Worm (Caenorhabditis elegans) whole organism, late embryonic: Measurements from ENCODE around the gene F13H10.3.

Source experiments
- F13H6.1 ChIP-seq: sonication (generic microtip); optimal IDR thresholded peaks from 2 replicates; lab custom pipeline; 2016; ENCODE audit warnings: missing genetic modification characterization, missing compliant biosample characterization
- ama-1 ChIP-seq: fragments of 150-350 bp; optimal IDR thresholded peaks from 2 replicates; lab custom pipeline; 2014
- elt-4 ChIP-seq: sonication (generic microtip); optimal IDR thresholded peaks from 2 replicates; lab custom pipeline; 2016; ENCODE audit warnings: missing genetic modification characterization, missing compliant biosample characterization
- mec-3 ChIP-seq: sonication (generic microtip); optimal IDR thresholded peaks from 2 replicates; lab custom pipeline; 2016; ENCODE audit warnings: borderline replicate concordance, missing genetic modification characterization, missing compliant biosample characterization
- nfya-1 ChIP-seq: sonication (generic microtip); optimal IDR thresholded peaks from 2 replicates; lab custom pipeline; 2017; ENCODE audit warnings: missing genetic modification characterization, mild to moderate bottlenecking, missing compliant biosample characterization, antibody characterized with exemption, moderate library complexity
- nhr-11 ChIP-seq: fragments of 150-350 bp; optimal IDR thresholded peaks from 2 replicates; lab custom pipeline; 2014; ENCODE audit warnings: missing biosample characterization, missing genetic modification characterization
- pqm-1 ChIP-seq: sonication (generic microtip); optimal IDR thresholded peaks from 2 replicates; lab custom pipeline; 2016; ENCODE audit warnings: missing genetic modification characterization, missing compliant biosample characterization
- pros-1 ChIP-seq: fragments of 150-350 bp; optimal IDR thresholded peaks from 2 replicates; lab custom pipeline; 2014; ENCODE audit warnings: missing biosample characterization, missing genetic modification reagents, missing genetic modification characterization
- tbx-2 ChIP-seq: sonication (generic microtip); optimal IDR thresholded peaks from 2 replicates; lab custom pipeline; 2016; ENCODE audit warnings: missing genetic modification characterization, missing compliant biosample characterization

DNA sequence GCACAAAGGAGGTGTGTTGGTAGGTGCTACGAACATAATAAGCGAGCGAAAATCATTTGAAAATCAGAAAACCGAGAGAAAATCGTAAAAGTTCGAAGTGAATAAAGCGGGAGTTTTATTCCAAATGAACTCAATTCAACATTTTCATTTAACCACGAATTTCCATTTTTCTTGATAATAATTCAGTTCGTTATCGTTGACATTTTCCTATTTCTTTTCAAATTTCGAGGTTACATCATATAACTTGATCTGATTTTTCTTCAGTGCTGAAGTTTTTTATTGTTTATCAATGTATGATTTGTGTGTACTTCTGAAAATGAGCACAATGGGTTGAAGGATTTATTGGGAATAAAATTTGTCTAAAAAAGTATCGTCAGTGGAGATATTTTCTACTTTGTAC, 15.9 kb upstream of the F13H10.3 start:
- TF ChIP-seq nhr-11 (tag; lab: Kevin White, UChicago) (no peak), pqm-1 (tag; lab: Kevin White, UChicago) (no peak), pros-1 (tag; lab: Kevin White, UChicago) (no peak), nfya-1 (no peak), mec-3 (no peak), tbx-2 (tag; lab: Kevin White, UChicago) (no peak), elt-4 (tag; lab: Kevin White, UChicago) (no peak), F13H6.1 (tag; lab: Kevin White, UChicago) (no peak), ama-1 (lab: Kevin White, UChicago) (no peak)
